Worm (Caenorhabditis elegans) whole organism, mixed stage, embryonic: Measurements from ENCODE around the gene C05D12.4.

Experiments used
- pha-4 ChIP-seq: fragments of 150-350 bp; optimal IDR thresholded peaks from 2 replicates; lab custom pipeline; 2018; ENCODE audit warnings: missing biosample characterization, missing genetic modification reagents, missing genetic modification characterization
- unc-39 ChIP-seq: fragments of 150-350 bp; optimal IDR thresholded peaks from 2 replicates; lab custom pipeline; 2014; ENCODE audit warnings: missing biosample characterization, missing genetic modification characterization

DNA sequence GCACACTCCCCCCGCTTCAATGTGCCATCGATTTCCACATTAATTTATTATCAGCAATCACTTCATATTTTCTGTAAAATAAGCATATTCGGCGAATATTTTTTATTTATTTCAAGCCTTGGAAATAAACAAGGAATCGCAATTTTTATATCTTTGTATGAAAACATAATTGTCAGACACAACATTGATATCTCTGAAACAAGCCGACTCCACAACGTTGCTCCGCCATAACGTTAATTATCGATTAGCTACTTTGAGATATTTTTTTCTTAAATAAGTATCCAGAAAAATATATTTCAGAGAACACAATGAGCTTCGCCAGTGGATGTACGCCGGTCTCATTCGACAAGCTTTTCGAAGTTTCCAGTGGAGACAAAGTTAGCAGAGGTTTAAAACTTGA, 12.2 kb downstream of the C05D12.4 start, which contains the start of gene adbp-1:
- TF ChIP-seq pha-4 (tag; lab: Kevin White, UChicago): no peak
- TF ChIP-seq unc-39: no peak
